Fruit fly (Drosophila melanogaster): ENCODE results near the gene teq.

- TF ChIP-seq fd96Ca (GFP tag; IDR thresholded peaks at IDR 0.05) (no peak), Pif1A (GFP tag; optimal IDR thresholded peaks at IDR 0.05) (no peak), D1 (tag; optimal IDR thresholded peaks at IDR 0.05) (no peak), EcR (GFP tag; optimal IDR thresholded peaks at IDR 0.05) (no peak), CG12605 (GFP tag; IDR thresholded peaks at IDR 0.05) (no peak), CG13204 (GFP tag; optimal IDR thresholded peaks at IDR 0.05) (no peak), CG14655 (GFP tag; optimal IDR thresholded peaks at IDR 0.05) (no peak), CG9948 (tag; optimal IDR thresholded peaks at IDR 0.05) (no peak), Snoo (tag; optimal IDR thresholded peaks at IDR 0.05) (no peak), rn (GFP tag; IDR thresholded peaks at IDR 0.05) (no peak), gl (tag; optimal IDR thresholded peaks at IDR 0.05) (no peak), CG32121 (GFP tag; IDR thresholded peaks at IDR 0.05) (no peak), CG34367 (tag; optimal IDR thresholded peaks at IDR 0.05) (no peak), CG17806 (tag; optimal IDR thresholded peaks at IDR 0.05) (no peak)
Measured at dm6 chr3L:9029183-9029789, 45.2 kb upstream of the teq start.
